Worm (Caenorhabditis elegans) whole organism, young adult: ENCODE measurements around the gene C07B5.8.

Experiments
- B0336.3 ChIP-seq: fragments of 200-800 bp; sonication (Bioruptor generic); IDR thresholded peaks from 2 replicates; pipeline ENCODE4 v1.3.6; 2022; ENCODE audit warnings: missing genetic modification characterization, missing compliant biosample characterization
- C06A6.2 ChIP-seq: fragments of 200-800 bp; sonication (Bioruptor generic); conservative IDR thresholded peaks from 2 replicates; pipeline ENCODE4 v1.3.6; 2022; ENCODE audit warnings: missing genetic modification characterization, missing compliant biosample characterization
- F37B4.10 ChIP-seq: fragments of 200-800 bp; sonication (Bioruptor generic); IDR thresholded peaks from 2 replicates; pipeline ENCODE4 v1.3.6; 2022; ENCODE audit warnings: missing genetic modification characterization, missing compliant biosample characterization
- F39B2.1 ChIP-seq: fragments of 200-800 bp; sonication (Bioruptor generic); IDR thresholded peaks from 2 replicates; pipeline ENCODE4 v1.3.6; 2022; ENCODE audit warnings: missing genetic modification reagents, missing genetic modification characterization, missing compliant biosample characterization
- F52B5.7 ChIP-seq: sonication (generic microtip); optimal IDR thresholded peaks from 2 replicates; lab custom pipeline; 2016; ENCODE audit warnings: mild to moderate bottlenecking, missing genetic modification characterization, missing compliant biosample characterization
- F55B11.4 ChIP-seq: sonication (generic microtip); optimal IDR thresholded peaks from 2 replicates; lab custom pipeline; 2016; ENCODE audit warnings: missing compliant biosample characterization, missing genetic modification characterization, borderline replicate concordance; ENCODE audit not compliant: insufficient read depth
- F57C9.4 ChIP-seq: sonication (generic microtip); optimal IDR thresholded peaks from 2 replicates; lab custom pipeline; 2017; ENCODE audit warnings: mild to moderate bottlenecking, missing genetic modification characterization, missing compliant biosample characterization
- T07F8.4 ChIP-seq: sonication (generic microtip); optimal IDR thresholded peaks from 2 replicates; lab custom pipeline; 2016; ENCODE audit warnings: mild to moderate bottlenecking, missing genetic modification characterization, moderate library complexity, missing compliant biosample characterization
- Y53F4B.3 ChIP-seq: fragments of 200-800 bp; sonication (Bioruptor generic); IDR thresholded peaks from 2 replicates; pipeline ENCODE4 v1.3.6; 2022; ENCODE audit warnings: missing genetic modification reagents, missing genetic modification characterization, missing compliant biosample characterization
- ZK185.1 ChIP-seq: sonication (generic microtip); optimal IDR thresholded peaks from 2 replicates; lab custom pipeline; 2016; ENCODE audit warnings: mild to moderate bottlenecking, missing genetic modification characterization, missing compliant biosample characterization; ENCODE audit not compliant: poor library complexity, severe bottlenecking
- akir-1 ChIP-seq: fragments of 200-800 bp; sonication (Bioruptor generic); optimal IDR thresholded peaks from 2 replicates; lab custom pipeline; 2018; ENCODE audit warnings: mild to moderate bottlenecking, missing genetic modification characterization, moderate library complexity, missing compliant biosample characterization
- ama-1 ChIP-seq, 3 experiments: fragments of 150-350 bp in 1 of 3; sonication (generic microtip) in 2 of 3; optimal IDR thresholded peaks; 2 replicates each; lab custom pipeline; 2014 to 2018; ENCODE audit warnings: missing biosample characterization in 2 of 3, missing genetic modification characterization in 2 of 3, missing genetic modification reagents in 2 of 3
- aptf-3 ChIP-seq: fragments of 200-800 bp; sonication (Bioruptor generic); IDR thresholded peaks from 2 replicates; pipeline ENCODE4 v1.3.6; 2022; ENCODE audit warnings: missing genetic modification characterization, missing compliant biosample characterization
- athp-1 ChIP-seq: sonication (generic microtip); optimal IDR thresholded peaks from 2 replicates; lab custom pipeline; 2017; ENCODE audit warnings: mild to moderate bottlenecking, missing genetic modification characterization, missing compliant biosample characterization
- attf-5 ChIP-seq: fragments of 200-800 bp; sonication (Bioruptor generic); optimal IDR thresholded peaks from 2 replicates; lab custom pipeline; 2018; ENCODE audit warnings: mild to moderate bottlenecking, missing genetic modification characterization, missing compliant biosample characterization
- bed-2 ChIP-seq: fragments of 200-800 bp; sonication (Bioruptor generic); IDR thresholded peaks from 2 replicates; pipeline ENCODE4 v1.3.6; 2022; ENCODE audit warnings: missing genetic modification reagents, missing genetic modification characterization, missing compliant biosample characterization
- ccch-3 ChIP-seq: fragments of 200-800 bp; sonication (Bioruptor generic); optimal IDR thresholded peaks from 2 replicates; lab custom pipeline; 2018; ENCODE audit warnings: mild to moderate bottlenecking, missing genetic modification characterization, missing compliant biosample characterization
- ceh-100 ChIP-seq: fragments of 200-800 bp; sonication (Bioruptor generic); IDR thresholded peaks from 2 replicates; pipeline ENCODE4 v1.3.6; 2022; ENCODE audit warnings: missing genetic modification reagents, missing genetic modification characterization, missing compliant biosample characterization
- ceh-58 ChIP-seq: fragments of 200-800 bp; sonication (Bioruptor generic); IDR thresholded peaks from 2 replicates; pipeline ENCODE4 v1.3.6; 2022; ENCODE audit warnings: missing genetic modification characterization, missing compliant biosample characterization
- ceh-91 ChIP-seq: fragments of 200-800 bp; sonication (Bioruptor generic); IDR thresholded peaks from 2 replicates; pipeline ENCODE4 v1.3.6; 2022; ENCODE audit warnings: missing genetic modification reagents, missing genetic modification characterization, missing compliant biosample characterization
- die-1 ChIP-seq: sonication (generic microtip); optimal IDR thresholded peaks from 2 replicates; lab custom pipeline; 2016; ENCODE audit warnings: missing genotype, mild to moderate bottlenecking, missing genetic modification characterization, missing compliant biosample characterization
- dpff-1 ChIP-seq: sonication (generic microtip); optimal IDR thresholded peaks from 2 replicates; lab custom pipeline; 2017; ENCODE audit warnings: mild to moderate bottlenecking, missing genetic modification characterization, missing compliant biosample characterization
- egl-44 ChIP-seq: fragments of 200-800 bp; sonication (Bioruptor generic); IDR thresholded peaks from 2 replicates; pipeline ENCODE4 v1.3.6; 2022; ENCODE audit warnings: missing genetic modification reagents, missing genetic modification characterization, missing compliant biosample characterization
- ekl-4 ChIP-seq: fragments of 200-800 bp; sonication (Bioruptor generic); IDR thresholded peaks from 2 replicates; pipeline ENCODE4 v1.3.6; 2022; ENCODE audit warnings: missing genetic modification reagents, missing genetic modification characterization, missing compliant biosample characterization
- ets-4 ChIP-seq: fragments of 200-800 bp; sonication (Bioruptor generic); optimal IDR thresholded peaks from 2 replicates; lab custom pipeline; 2018; ENCODE audit warnings: mild to moderate bottlenecking, missing genetic modification characterization, missing compliant biosample characterization
- hlh-26 ChIP-seq: fragments of 200-800 bp; sonication (Bioruptor generic); conservative IDR thresholded peaks from 2 replicates; pipeline ENCODE4 v1.3.6; 2022; ENCODE audit warnings: missing genetic modification reagents, missing genetic modification characterization, missing compliant biosample characterization
- hrde-1 ChIP-seq: sonication (generic microtip); optimal IDR thresholded peaks from 2 replicates; lab custom pipeline; 2016; ENCODE audit warnings: missing genetic modification characterization, mild to moderate bottlenecking, missing compliant biosample characterization, moderate library complexity, missing genotype, missing genetic modification reagents, borderline replicate concordance
- lin-26 ChIP-seq: fragments of 200-800 bp; sonication (Bioruptor generic); IDR thresholded peaks from 2 replicates; pipeline ENCODE4 v1.3.6; 2022; ENCODE audit warnings: missing genetic modification reagents, missing genetic modification characterization, missing compliant biosample characterization
- lin-54 ChIP-seq: fragments of 200-800 bp; sonication (Bioruptor generic); optimal IDR thresholded peaks from 2 replicates; lab custom pipeline; 2018; ENCODE audit warnings: mild to moderate bottlenecking, missing genetic modification characterization, missing compliant biosample characterization
- lsl-1 ChIP-seq: fragments of 200-800 bp; sonication (Bioruptor generic); optimal IDR thresholded peaks from 2 replicates; lab custom pipeline; 2018; ENCODE audit warnings: mild to moderate bottlenecking, missing genetic modification characterization, moderate library complexity, missing compliant biosample characterization
- lsy-27 ChIP-seq: sonication (generic microtip); optimal IDR thresholded peaks from 2 replicates; lab custom pipeline; 2017; ENCODE audit warnings: missing genetic modification characterization, mild to moderate bottlenecking, missing compliant biosample characterization, antibody characterized with exemption, missing genotype, borderline replicate concordance; ENCODE audit not compliant: insufficient read depth
- madf-6 ChIP-seq: fragments of 200-800 bp; sonication (Bioruptor generic); IDR thresholded peaks from 2 replicates; pipeline ENCODE4 v1.3.6; 2022; ENCODE audit warnings: missing genetic modification reagents, missing genetic modification characterization, missing compliant biosample characterization
- mel-28 ChIP-seq: sonication (generic microtip); optimal IDR thresholded peaks from 2 replicates; lab custom pipeline; 2016; ENCODE audit warnings: borderline replicate concordance, mild to moderate bottlenecking, missing genetic modification characterization, missing compliant biosample characterization
- mes-4 ChIP-seq: sonication (generic microtip); optimal IDR thresholded peaks from 2 replicates; lab custom pipeline; 2016; ENCODE audit warnings: missing genotype, missing genetic modification characterization, missing compliant biosample characterization
- nfya-1 ChIP-seq: sonication (generic microtip); optimal IDR thresholded peaks from 2 replicates; lab custom pipeline; 2017; ENCODE audit warnings: antibody characterized with exemption, missing compliant biosample characterization, missing genetic modification characterization, borderline replicate concordance; ENCODE audit not compliant: insufficient read depth
- pbrm-1 ChIP-seq: fragments of 200-800 bp; sonication (Bioruptor generic); IDR thresholded peaks from 2 replicates; pipeline ENCODE4 v1.3.6; 2022; ENCODE audit warnings: missing genetic modification reagents, missing genetic modification characterization, missing compliant biosample characterization
- pha-4 ChIP-seq: fragments of 150-350 bp; sonication (generic microtip); optimal IDR thresholded peaks from 2 replicates; lab custom pipeline; 2014; ENCODE audit warnings: missing biosample characterization, missing genetic modification reagents, missing genetic modification characterization
- rcor-1 ChIP-seq: fragments of 200-800 bp; sonication (Bioruptor generic); IDR thresholded peaks from 2 replicates; pipeline ENCODE4 v1.3.6; 2022; ENCODE audit warnings: missing genetic modification reagents, missing genetic modification characterization, missing compliant biosample characterization
- sea-2 ChIP-seq: fragments of 200-800 bp; sonication (Bioruptor generic); IDR thresholded peaks from 2 replicates; pipeline ENCODE4 v1.3.6; 2022; ENCODE audit warnings: missing genetic modification characterization, missing compliant biosample characterization
- snpc-4 ChIP-seq, 5 experiments: fragments of 150-350 bp in 1 of 5; sonication (generic microtip) in 4 of 5; optimal IDR thresholded peaks; 2 replicates each; lab custom pipeline; 2014 to 2018; ENCODE audit warnings: missing genetic modification characterization in 5 of 5, missing biosample characterization in 3 of 5, antibody characterized with exemption in 2 of 5, mild to moderate bottlenecking in 2 of 5, missing compliant biosample characterization in 2 of 5, missing genotype in 2 of 5, moderate library complexity in 2 of 5, missing genetic modification reagents in 1 of 5
- tlf-1 ChIP-seq: fragments of 200-800 bp; sonication (Bioruptor generic); optimal IDR thresholded peaks from 2 replicates; lab custom pipeline; 2018; ENCODE audit warnings: mild to moderate bottlenecking, missing genetic modification characterization, missing compliant biosample characterization
- unc-62 ChIP-seq: fragments of 150-350 bp; optimal IDR thresholded peaks from 2 replicates; lab custom pipeline; 2014; ENCODE audit warnings: missing biosample characterization, missing genetic modification reagents, missing genetic modification characterization
- zfh-2 ChIP-seq: fragments of 200-800 bp; sonication (Bioruptor generic); conservative IDR thresholded peaks from 2 replicates; pipeline ENCODE4 v1.3.6; 2022; ENCODE audit warnings: missing genetic modification reagents, missing genetic modification characterization, missing compliant biosample characterization
- ztf-22 ChIP-seq: fragments of 200-800 bp; sonication (Bioruptor generic); optimal IDR thresholded peaks from 2 replicates; lab custom pipeline; 2018; ENCODE audit warnings: mild to moderate bottlenecking, missing genetic modification characterization, moderate library complexity, missing compliant biosample characterization
- ztf-25 ChIP-seq: fragments of 200-800 bp; sonication (Bioruptor generic); IDR thresholded peaks from 2 replicates; pipeline ENCODE4 v1.3.6; 2022; ENCODE audit warnings: missing genetic modification reagents, missing genetic modification characterization, missing compliant biosample characterization

Gene C07B5.8

ce11 chrX:9560931-9561330 lies 24.4 kb upstream of the C07B5.8 start (continued):
- TF ChIP-seq lin-26 (GFP tag; lab: Robert Waterston, UW) = peak; percentile 82
- TF ChIP-seq tlf-1 = no peak
- TF ChIP-seq attf-5 (GFP tag; lab: Kevin White, UChicago) = no peak
- TF ChIP-seq ama-1 (optimal IDR thresholded peaks at IDR 0.05; lab: Kevin White, UChicago) = no peak
- peak in 1 of 2 experiments; percentile 40 for TF ChIP-seq ama-1 (GFP tag; optimal IDR thresholded peaks at IDR 0.05; lab: Kevin White, UChicago)
- no peak for TF ChIP-seq lsy-27 (tag; lab: Kevin White, UChicago)
- TF ChIP-seq Y53F4B.3 = no peak
- 0 out of 2 replicates have a peak, but pooled peaks have one; percentile 58 for TF ChIP-seq aptf-3 (GFP tag; lab: Robert Waterston, UW)
- no peak for TF ChIP-seq T07F8.4
- no peak for TF ChIP-seq sea-2 (GFP tag; lab: Robert Waterston, UW)
- no peak for TF ChIP-seq nfya-1 (tag; lab: Kevin White, UChicago)
- no peak for TF ChIP-seq ztf-22 (GFP tag; lab: Kevin White, UChicago)
- TF ChIP-seq pha-4 = no peak
- TF ChIP-seq akir-1 (GFP tag; lab: Kevin White, UChicago) = no peak
- TF ChIP-seq ZK185.1 (tag; lab: Kevin White, UChicago) = no peak
- peak; percentile 60 for TF ChIP-seq snpc-4 (GFP tag; optimal IDR thresholded peaks at IDR 0.05; lab: Kevin White, UChicago)
- peak in 1 of 4 experiments; percentile 67 for TF ChIP-seq snpc-4 (tag; optimal IDR thresholded peaks at IDR 0.05; lab: Kevin White, UChicago)
- no peak for TF ChIP-seq mes-4
- TF ChIP-seq athp-1 (tag; lab: Kevin White, UChicago) = no peak
- TF ChIP-seq F52B5.7 = peak; percentile 54
- TF ChIP-seq hrde-1 (tag; lab: Kevin White, UChicago) = no peak
- no peak for TF ChIP-seq F57C9.4 (tag; lab: Kevin White, UChicago)
- TF ChIP-seq B0336.3 (GFP tag; lab: Robert Waterston, UW) = 0 out of 2 replicates have a peak, but pooled peaks have one; percentile 45
- TF ChIP-seq F37B4.10 = no peak
- no peak for TF ChIP-seq dpff-1 (tag; lab: Kevin White, UChicago)
- TF ChIP-seq ceh-100 = no peak
- no peak for TF ChIP-seq madf-6 (GFP tag; lab: Robert Waterston, UW)
- TF ChIP-seq ekl-4 = no peak
- no peak for TF ChIP-seq ceh-58 (GFP tag; lab: Robert Waterston, UW)
- peak; percentile 60 for TF ChIP-seq rcor-1 (GFP tag; lab: Robert Waterston, UW)
- TF ChIP-seq ztf-25 (GFP tag; lab: Robert Waterston, UW) = peak; percentile 74; the same call in 1 of the 2 replicates
- TF ChIP-seq pbrm-1 (GFP tag; lab: Robert Waterston, UW) = peak; percentile 79
- no peak for TF ChIP-seq ets-4 (GFP tag; lab: Kevin White, UChicago)
- no peak for TF ChIP-seq lsl-1 (GFP tag; lab: Kevin White, UChicago)
- TF ChIP-seq ceh-91 (GFP tag; lab: Robert Waterston, UW) = no peak
- TF ChIP-seq, all 124 proteins: peak for 40

- TF ChIP-seq F55B11.4 (tag; lab: Kevin White, UChicago) (no peak), lin-26 (GFP tag; lab: Robert Waterston, UW) (no peak), dpff-1 (tag; lab: Kevin White, UChicago) (no peak), unc-62 (GFP tag; lab: Kevin White, UChicago) (no peak), mel-28 (tag; lab: Kevin White, UChicago) (no peak), bed-2 (GFP tag; lab: Robert Waterston, UW) (no peak), F37B4.10 (no peak), F52B5.7 (no peak), die-1 (no peak), egl-44 (GFP tag; lab: Robert Waterston, UW) (no peak), hlh-26 (GFP tag; lab: Robert Waterston, UW) (no peak), madf-6 (GFP tag; lab: Robert Waterston, UW) (no peak), ccch-3 (GFP tag; lab: Kevin White, UChicago) (no peak), C06A6.2 (GFP tag; lab: Robert Waterston, UW) (no peak), snpc-4 (GFP tag; optimal IDR thresholded peaks at IDR 0.05; lab: Kevin White, UChicago) (no peak), snpc-4 (tag; optimal IDR thresholded peaks at IDR 0.05; lab: Kevin White, UChicago) (no peak), F39B2.1 (GFP tag; lab: Robert Waterston, UW) (no peak), zfh-2 (GFP tag; lab: Robert Waterston, UW) (no peak), hrde-1 (tag; lab: Kevin White, UChicago) (no peak), lin-54 (no peak)
Measured at ce11 chrX:9556038-9556437, 19.5 kb upstream of the C07B5.8 start.
